Worm (Caenorhabditis elegans) whole organism, late embryonic: ENCODE results near the gene srx-74.

ENCODE experiments used
- ceh-48 ChIP-seq: sonication (generic microtip); optimal IDR thresholded peaks from 2 replicates; lab custom pipeline; 2016; ENCODE audit warnings: missing genetic modification characterization, inconsistent platforms, missing compliant biosample characterization
- hlh-30 ChIP-seq: sonication (generic microtip); optimal IDR thresholded peaks from 2 replicates; lab custom pipeline; 2017; ENCODE audit warnings: antibody characterized with exemption, missing genetic modification characterization, missing compliant biosample characterization; ENCODE audit not compliant: insufficient read depth
- madf-2 ChIP-seq: sonication (generic microtip); optimal IDR thresholded peaks from 2 replicates; lab custom pipeline; 2017; ENCODE audit warnings: missing genetic modification characterization, missing compliant biosample characterization
- mec-3 ChIP-seq: sonication (generic microtip); optimal IDR thresholded peaks from 2 replicates; lab custom pipeline; 2016; ENCODE audit warnings: borderline replicate concordance, missing genetic modification characterization, missing compliant biosample characterization
- npax-4 ChIP-seq: sonication (generic microtip); optimal IDR thresholded peaks from 2 replicates; lab custom pipeline; 2016; ENCODE audit warnings: missing genetic modification characterization, missing compliant biosample characterization
- pax-1 ChIP-seq: fragments of 150-350 bp; optimal IDR thresholded peaks from 2 replicates; lab custom pipeline; 2014; ENCODE audit warnings: missing biosample characterization, missing genetic modification characterization
- pha-4 ChIP-seq: fragments of 150-350 bp; optimal IDR thresholded peaks from 2 replicates; lab custom pipeline; 2018; ENCODE audit warnings: missing biosample characterization, missing genetic modification reagents, missing genetic modification characterization
- sox-4 ChIP-seq: sonication (generic microtip); optimal IDR thresholded peaks from 2 replicates; lab custom pipeline; 2017; ENCODE audit warnings: mild to moderate bottlenecking, missing genetic modification characterization, inconsistent platforms, missing compliant biosample characterization

- TF ChIP-seq madf-2: no peak
- no peak for TF ChIP-seq mec-3
- TF ChIP-seq ceh-48 (tag; lab: Kevin White, UChicago): no peak
- no peak for TF ChIP-seq pha-4 (tag; lab: Kevin White, UChicago)
- no peak for TF ChIP-seq npax-4 (tag; lab: Kevin White, UChicago)
- TF ChIP-seq sox-4: no peak
- TF ChIP-seq hlh-30 (tag; lab: Kevin White, UChicago): no peak
- TF ChIP-seq pax-1 (tag; lab: Kevin White, UChicago): no peak
Measured at ce11 chrV:4628517-4628930, 33.8 kb downstream of the srx-74 start, which contains the start of gene pmt-2.
